Fruit fly (Drosophila melanogaster) whole organism, embryonic: Measurements from ENCODE around the gene CG33664.

Source experiments
- Adf1 ChIP-seq: fragments of 200-800 bp; sonication (Bioruptor generic); IDR thresholded peaks from 2 replicates; pipeline ENCODE4 v1.3.6; 2022; ENCODE audit warnings: missing biosample characterization, missing genetic modification characterization
- CG10431 ChIP-seq: fragments of 200-800 bp; sonication (Bioruptor generic); optimal IDR thresholded peaks from 3 replicates; lab custom pipeline; 2018; ENCODE audit warnings: missing biosample characterization, mild to moderate bottlenecking, missing genetic modification characterization
- CG10462 ChIP-seq: fragments of 200-800 bp; sonication (Bioruptor generic); optimal IDR thresholded peaks from 2 replicates; lab custom pipeline; 2016; ENCODE audit warnings: missing biosample characterization, missing genetic modification characterization
- CG11085 ChIP-seq: fragments of 200-800 bp; sonication (Bioruptor generic); IDR thresholded peaks from 2 replicates; pipeline ENCODE4 v1.3.6; 2022; ENCODE audit warnings: missing biosample characterization, missing genetic modification characterization
- CG12071 ChIP-seq: fragments of 200-800 bp; sonication (Bioruptor generic); optimal IDR thresholded peaks from 3 replicates; lab custom pipeline; 2018; ENCODE audit warnings: missing biosample characterization, mild to moderate bottlenecking, missing genetic modification characterization
- CG1233 ChIP-seq: fragments of 200-800 bp; sonication (Bioruptor generic); optimal IDR thresholded peaks from 4 replicates; lab custom pipeline; 2018; ENCODE audit warnings: missing biosample characterization, mild to moderate bottlenecking, missing genetic modification characterization
- CG12769 ChIP-seq: fragments of 200-800 bp; sonication (Bioruptor generic); optimal IDR thresholded peaks from 2 replicates; lab custom pipeline; 2019; ENCODE audit warnings: missing biosample characterization, mild to moderate bottlenecking, missing genetic modification characterization, moderate library complexity
- CG13775 ChIP-seq: fragments of 200-800 bp; sonication (Bioruptor generic); optimal IDR thresholded peaks from 3 replicates; lab custom pipeline; 2017; ENCODE audit warnings: missing biosample characterization, mild to moderate bottlenecking, missing genetic modification characterization
- CG13894 ChIP-seq: fragments of 200-800 bp; sonication (Bioruptor generic); optimal IDR thresholded peaks from 3 replicates; lab custom pipeline; 2018; ENCODE audit warnings: missing biosample characterization, mild to moderate bottlenecking, missing genetic modification characterization, moderate library complexity
- CG15269 ChIP-seq: fragments of 200-800 bp; sonication (Bioruptor generic); optimal IDR thresholded peaks from 2 replicates; lab custom pipeline; 2018; ENCODE audit warnings: missing biosample characterization, mild to moderate bottlenecking, missing genetic modification characterization, moderate library complexity
- CG17328 ChIP-seq: fragments of 200-800 bp; sonication (Bioruptor generic); IDR thresholded peaks from 2 replicates; pipeline ENCODE4 v1.3.6; 2022; ENCODE audit warnings: missing biosample characterization, missing genetic modification characterization
- CG1792 ChIP-seq: fragments of 200-800 bp; sonication (Bioruptor generic); optimal IDR thresholded peaks from 2 replicates; lab custom pipeline; 2016; ENCODE audit warnings: missing biosample characterization, missing genetic modification characterization
- CG18011 ChIP-seq: fragments of 200-800 bp; sonication (Bioruptor generic); optimal IDR thresholded peaks from 2 replicates; lab custom pipeline; 2017; ENCODE audit warnings: missing biosample characterization, missing genetic modification characterization, mild to moderate bottlenecking, moderate library complexity, missing genotype
- CG18599 ChIP-seq: fragments of 200-800 bp; sonication (Bioruptor generic); optimal IDR thresholded peaks from 3 replicates; lab custom pipeline; 2017; ENCODE audit warnings: missing biosample characterization, missing genetic modification characterization, mild to moderate bottlenecking, moderate library complexity, missing genetic modification reagents
- CG30020 ChIP-seq: fragments of 200-800 bp; optimal IDR thresholded peaks from 2 replicates; lab custom pipeline; 2019; ENCODE audit warnings: missing biosample characterization, mild to moderate bottlenecking, missing genetic modification characterization, moderate library complexity
- CG32532 ChIP-seq: fragments of 200-800 bp; sonication (Bioruptor generic); IDR thresholded peaks from 2 replicates; pipeline ENCODE4 v1.3.6; 2022; ENCODE audit warnings: missing biosample characterization, missing genetic modification characterization
- CG32772 ChIP-seq: fragments of 200-800 bp; sonication (Bioruptor generic); IDR thresholded peaks from 2 replicates; pipeline ENCODE4 v1.3.6; 2022; ENCODE audit warnings: missing biosample characterization, missing genetic modification characterization
- CG33557 ChIP-seq: fragments of 200-800 bp; sonication (Bioruptor generic); optimal IDR thresholded peaks from 2 replicates; lab custom pipeline; 2019; ENCODE audit warnings: missing biosample characterization, mild to moderate bottlenecking, missing genetic modification characterization, moderate library complexity
- CG3407 ChIP-seq: fragments of 200-800 bp; sonication (Bioruptor generic); optimal IDR thresholded peaks from 2 replicates; lab custom pipeline; 2018; ENCODE audit warnings: missing biosample characterization, mild to moderate bottlenecking, missing genetic modification characterization
- CG6254 ChIP-seq: fragments of 200-800 bp; sonication (Bioruptor generic); optimal IDR thresholded peaks from 3 replicates; lab custom pipeline; 2017; ENCODE audit warnings: mild to moderate bottlenecking, missing biosample characterization, missing genetic modification reagents, missing genetic modification characterization
- CG7372 ChIP-seq: fragments of 200-800 bp; sonication (Bioruptor generic); IDR thresholded peaks from 2 replicates; pipeline ENCODE4 v1.3.6; 2022; ENCODE audit warnings: missing biosample characterization, missing genetic modification characterization
- E2f2 ChIP-seq: fragments of 200-800 bp; sonication (Bioruptor generic); IDR thresholded peaks from 2 replicates; pipeline ENCODE4 v1.3.6; 2022; ENCODE audit warnings: missing biosample characterization, missing genetic modification characterization
- Fer3 ChIP-seq: fragments of 200-800 bp; sonication (Bioruptor generic); optimal IDR thresholded peaks from 2 replicates; lab custom pipeline; 2018; ENCODE audit warnings: missing biosample characterization, mild to moderate bottlenecking, missing genetic modification characterization, moderate library complexity
- HmgD ChIP-seq: fragments of 200-800 bp; sonication (Bioruptor generic); optimal IDR thresholded peaks from 3 replicates; lab custom pipeline; 2016; ENCODE audit warnings: missing biosample characterization, missing genetic modification characterization
- Hsf ChIP-seq: fragments of 200-800 bp; sonication (Bioruptor generic); optimal IDR thresholded peaks from 3 replicates; lab custom pipeline; 2016; ENCODE audit warnings: missing biosample characterization, missing genetic modification characterization
- Jarid2 ChIP-seq: fragments of 200-800 bp; sonication (Bioruptor generic); optimal IDR thresholded peaks from 3 replicates; lab custom pipeline; 2017; ENCODE audit warnings: mild to moderate bottlenecking, missing biosample characterization, missing genetic modification reagents, missing genetic modification characterization
- Sry-β ChIP-seq: fragments of 200-800 bp; sonication (Bioruptor generic); optimal IDR thresholded peaks from 2 replicates; lab custom pipeline; 2018; ENCODE audit warnings: missing biosample characterization, mild to moderate bottlenecking, missing genetic modification characterization, moderate library complexity
- Sry-δ ChIP-seq: fragments of 200-800 bp; sonication (Bioruptor generic); optimal IDR thresholded peaks from 2 replicates; lab custom pipeline; 2016; ENCODE audit warnings: missing biosample characterization, missing genetic modification characterization
- Tbp ChIP-seq: fragments of >200 bp; optimal IDR thresholded peaks from 2 replicates; lab custom pipeline; 2018; ENCODE audit warnings: missing biosample characterization, missing genetic modification characterization
- Xrp1 ChIP-seq: fragments of 200-800 bp; sonication (Bioruptor generic); IDR thresholded peaks from 2 replicates; pipeline ENCODE4 v1.3.6; 2022; ENCODE audit warnings: missing biosample characterization, missing genetic modification characterization
- cad ChIP-seq: fragments of >200 bp; optimal IDR thresholded peaks from 2 replicates; lab custom pipeline; 2017; ENCODE audit warnings: missing biosample characterization, missing genetic modification characterization
- cas ChIP-seq: fragments of 200-800 bp; sonication (Bioruptor generic); IDR thresholded peaks from 2 replicates; pipeline ENCODE4 v1.3.6; 2022; ENCODE audit warnings: missing biosample characterization, missing genetic modification characterization
- cg ChIP-seq: fragments of 200-800 bp; sonication (Bioruptor generic); optimal IDR thresholded peaks from 3 replicates; lab custom pipeline; 2019; ENCODE audit warnings: missing biosample characterization, mild to moderate bottlenecking, missing genetic modification characterization, moderate library complexity
- dati ChIP-seq: fragments of 200-800 bp; sonication (Bioruptor generic); IDR thresholded peaks from 2 replicates; pipeline ENCODE4 v1.3.6; 2022; ENCODE audit warnings: missing biosample characterization, missing genetic modification characterization
- en ChIP-seq: fragments of 200-800 bp; sonication (Bioruptor generic); optimal IDR thresholded peaks from 2 replicates; lab custom pipeline; 2016; ENCODE audit warnings: missing biosample characterization, missing genetic modification characterization
- ham ChIP-seq: fragments of 200-800 bp; sonication (Bioruptor generic); IDR thresholded peaks from 2 replicates; pipeline ENCODE4 v1.3.6; 2022; ENCODE audit warnings: missing biosample characterization, missing genetic modification characterization
- hkb ChIP-seq, 2 experiments: fragments of 200-800 bp in 1 of 2; fragments of >200 bp in 1 of 2; sonication (Bioruptor generic) in 1 of 2; IDR thresholded peaks in 1 of 2; optimal IDR thresholded peaks in 1 of 2; 2 replicates each; pipeline versions ENCODE4 v1.3.6 to Lab custom; 2017 to 2022; ENCODE audit warnings: missing biosample characterization in 1 of 2, missing genetic modification characterization in 1 of 2
- kay ChIP-seq: fragments of 200-800 bp; sonication (Bioruptor generic); optimal IDR thresholded peaks from 2 replicates; lab custom pipeline; 2016; ENCODE audit warnings: missing biosample characterization, missing genetic modification characterization
- ken ChIP-seq: fragments of 200-800 bp; sonication (Bioruptor generic); IDR thresholded peaks from 3 replicates; pipeline ENCODE4 v1.3.6; 2022; ENCODE audit warnings: missing biosample characterization, missing genetic modification characterization
- lbe ChIP-seq: fragments of 200-800 bp; sonication (Bioruptor generic); optimal IDR thresholded peaks from 2 replicates; lab custom pipeline; 2016; ENCODE audit warnings: missing biosample characterization, mild to moderate bottlenecking, missing genetic modification characterization
- lov ChIP-seq, 2 experiments: fragments of 200-800 bp in 1 of 2; fragments of >200 bp in 1 of 2; sonication (Bioruptor generic) in 1 of 2; IDR thresholded peaks in 1 of 2; optimal IDR thresholded peaks in 1 of 2; 2 replicates in 1 of 2; 3 replicates in 1 of 2; pipeline versions ENCODE4 v1.3.6 to Lab custom; 2017 to 2022; ENCODE audit warnings: missing biosample characterization in 1 of 2, missing genetic modification characterization in 1 of 2
- pho ChIP-seq: fragments of 200-800 bp; sonication (Bioruptor generic); optimal IDR thresholded peaks from 2 replicates; lab custom pipeline; 2016; ENCODE audit warnings: missing biosample characterization, missing genetic modification characterization
- prd ChIP-seq, 3 experiments: fragments of >200 bp in 2 of 3; fragments of 200-800 bp in 1 of 3; sonication (Bioruptor generic) in 1 of 3; optimal IDR thresholded peaks in 2 of 3; IDR thresholded peaks in 1 of 3; 2 replicates in 2 of 3; 3 replicates in 1 of 3; pipeline versions ENCODE4 v1.3.6 to Lab custom; 2017 to 2022; ENCODE audit warnings: missing biosample characterization in 1 of 3, missing genetic modification characterization in 1 of 3
- sob ChIP-seq: fragments of 200-800 bp; sonication (Bioruptor generic); IDR thresholded peaks from 2 replicates; pipeline ENCODE4 v1.3.6; 2022; ENCODE audit warnings: missing biosample characterization, missing genetic modification characterization
- stwl ChIP-seq: fragments of 200-800 bp; sonication (Bioruptor generic); optimal IDR thresholded peaks from 3 replicates; lab custom pipeline; 2018; ENCODE audit warnings: missing biosample characterization, mild to moderate bottlenecking, missing genetic modification characterization, moderate library complexity
- tap ChIP-seq: fragments of 200-800 bp; optimal IDR thresholded peaks from 3 replicates; lab custom pipeline; 2019; ENCODE audit warnings: missing biosample characterization, mild to moderate bottlenecking, missing genetic modification characterization, moderate library complexity
- tio ChIP-seq: fragments of 200-800 bp; sonication (Bioruptor generic); optimal IDR thresholded peaks from 2 replicates; lab custom pipeline; 2017; ENCODE audit warnings: missing biosample characterization, missing genetic modification characterization, inconsistent platforms
- ttk ChIP-seq: fragments of 200-800 bp; sonication (Bioruptor generic); IDR thresholded peaks from 2 replicates; pipeline ENCODE4 v2.1.2; 2022; ENCODE audit warnings: missing biosample characterization, missing genetic modification characterization
- wor ChIP-seq: fragments of 200-800 bp; sonication (Bioruptor generic); IDR thresholded peaks from 2 replicates; pipeline ENCODE4 v1.3.6; 2022; ENCODE audit warnings: missing biosample characterization, missing genetic modification characterization

Gene CG33664

DNA sequence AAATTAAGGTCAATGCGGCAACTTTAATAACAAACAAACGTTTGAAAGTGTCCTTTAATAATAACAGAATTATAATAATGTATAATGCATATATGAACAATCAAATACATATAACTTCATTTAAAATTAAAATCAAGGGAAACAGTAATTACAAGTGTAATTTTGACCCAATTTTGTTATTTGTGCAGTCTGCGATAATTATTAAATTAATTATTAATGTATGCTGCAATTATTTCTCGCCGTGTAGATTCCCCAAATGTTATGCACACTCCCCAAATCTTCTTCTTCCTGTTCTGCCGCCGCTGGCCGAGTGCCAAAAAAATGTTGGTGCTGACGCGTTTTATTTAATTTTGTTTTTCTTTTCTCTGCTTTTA, 30.4 kb upstream of the CG33664 start (continued):
- peak; percentile 89 for TF ChIP-seq Xrp1
- peak; percentile 70 for TF ChIP-seq CG12071 (GFP tag; lab: Kevin White, UChicago)
- no peak for TF ChIP-seq CG18011 (GFP tag; lab: Kevin White, UChicago)
- TF ChIP-seq lov (optimal IDR thresholded peaks at IDR 0.05; lab: Kevin White, UChicago): no peak
- TF ChIP-seq lov (GFP tag; IDR thresholded peaks at IDR 0.05; lab: Robert Waterston, UW): peak; percentile 67; the same call in 1 of the 3 replicates
- TF ChIP-seq CG11085 (GFP tag; lab: Robert Waterston, UW): no peak; the same call in 1 of the 2 replicates
- peak; percentile 93 for TF ChIP-seq CG15269 (tag; lab: Kevin White, UChicago)
- no peak for TF ChIP-seq Tbp (GFP tag; lab: Kevin White, UChicago)
- TF ChIP-seq cad (GFP tag; lab: Kevin White, UChicago): no peak
- TF ChIP-seq Adf1: peak; percentile 60
- TF ChIP-seq stwl: no peak
- peak; percentile 65 for TF ChIP-seq Jarid2 (GFP tag; lab: Kevin White, UChicago)
- TF ChIP-seq lbe (GFP tag; lab: Kevin White, UChicago): peak; percentile 26
- TF ChIP-seq CG13894 (tag; lab: Kevin White, UChicago): peak; percentile 85
- TF ChIP-seq cas (GFP tag; lab: Robert Waterston, UW): 0 out of 2 replicates have a peak, but pooled peaks have one; percentile 75
- peak; percentile 80 for TF ChIP-seq CG3407 (GFP tag; lab: Kevin White, UChicago)
- no peak for TF ChIP-seq hkb (optimal IDR thresholded peaks at IDR 0.05; lab: Kevin White, UChicago)
- TF ChIP-seq hkb (GFP tag; IDR thresholded peaks at IDR 0.05; lab: Robert Waterston, UW): peak; percentile 85
- TF ChIP-seq CG17328 (GFP tag; lab: Robert Waterston, UW): peak; percentile 73
- peak; percentile 88 for TF ChIP-seq Fer3 (tag; lab: Kevin White, UChicago)
- peak; percentile 86 for TF ChIP-seq tap (tag; lab: Kevin White, UChicago)
- TF ChIP-seq pho (GFP tag; lab: Kevin White, UChicago): peak; percentile 23
- TF ChIP-seq tio (GFP tag; lab: Kevin White, UChicago): peak; percentile 87
- 0 out of 2 replicates have a peak, but pooled peaks have one; percentile 40 for TF ChIP-seq ham (GFP tag; lab: Robert Waterston, UW)
- TF ChIP-seq CG1792 (GFP tag; lab: Kevin White, UChicago): no peak
- TF ChIP-seq ttk (GFP tag; lab: Robert Waterston, UW): peak; percentile 71
- peak; percentile 87 for TF ChIP-seq CG33557 (GFP tag; lab: Kevin White, UChicago)
- TF ChIP-seq cg (GFP tag; lab: Kevin White, UChicago): no peak
- no peak for TF ChIP-seq HmgD (GFP tag; lab: Kevin White, UChicago)
- TF ChIP-seq E2f2: peak; percentile 61; the same call in 1 of the 2 replicates
- peak; percentile 88 for TF ChIP-seq CG13775 (GFP tag; lab: Kevin White, UChicago)
- no peak for TF ChIP-seq en
- TF ChIP-seq CG7372 (GFP tag; lab: Robert Waterston, UW): peak; percentile 75
- peak; percentile 77 for TF ChIP-seq sob (GFP tag; lab: Robert Waterston, UW)
- peak; percentile 72 for TF ChIP-seq CG6254 (GFP tag; lab: Kevin White, UChicago)
- peak; percentile 78 for TF ChIP-seq CG12769 (tag; lab: Kevin White, UChicago)
- TF ChIP-seq CG32532 (GFP tag; lab: Robert Waterston, UW): peak; percentile 81
- peak; percentile 64; the same call in 1 of the 3 replicates for TF ChIP-seq ken
- TF ChIP-seq kay (GFP tag; lab: Kevin White, UChicago): peak; percentile 66
- TF ChIP-seq dati (GFP tag; lab: Robert Waterston, UW): 0 out of 2 replicates have a peak, but pooled peaks have one; percentile 25
- peak; percentile 72 for TF ChIP-seq Hsf (GFP tag; lab: Kevin White, UChicago)
- TF ChIP-seq CG30020 (tag; lab: Kevin White, UChicago): peak; percentile 65
- peak; percentile 75 for TF ChIP-seq CG1233 (GFP tag; lab: Kevin White, UChicago)
- peak; percentile 70 for TF ChIP-seq CG10431
- TF ChIP-seq wor (GFP tag; lab: Robert Waterston, UW): peak; percentile 84
- no peak for TF ChIP-seq Sry-δ
- peak; percentile 93 for TF ChIP-seq CG18599 (GFP tag; lab: Kevin White, UChicago)
- TF ChIP-seq prd (optimal IDR thresholded peaks at IDR 0.05; lab: Kevin White, UChicago): no peak
- TF ChIP-seq prd (GFP tag; IDR thresholded peaks at IDR 0.05; lab: Robert Waterston, UW): peak; percentile 84
- TF ChIP-seq CG10462 (GFP tag; lab: Kevin White, UChicago): peak; percentile 69
- no peak for TF ChIP-seq Sry-β (GFP tag; lab: Kevin White, UChicago)
- peak; percentile 73 for TF ChIP-seq CG32772
